Worm (Caenorhabditis elegans) whole organism, L4 larva: Measurements from ENCODE around the gene clec-142.

Source experiments
- D1046.2 ChIP-seq: fragments of 200-800 bp; sonication (Bioruptor generic); IDR thresholded peaks from 2 replicates; pipeline ENCODE4 v1.3.6; 2022; ENCODE audit warnings: missing genetic modification characterization, missing compliant biosample characterization
- F26F4.8 ChIP-seq: fragments of 200-800 bp; sonication (Bioruptor generic); conservative IDR thresholded peaks from 2 replicates; pipeline ENCODE4 v1.3.6; 2022; ENCODE audit warnings: missing genetic modification characterization, missing compliant biosample characterization
- F37D6.2 ChIP-seq: sonication (generic microtip); optimal IDR thresholded peaks from 2 replicates; lab custom pipeline; 2016; ENCODE audit warnings: mild to moderate bottlenecking, missing genetic modification characterization, missing compliant biosample characterization
- F44E2.7 ChIP-seq: fragments of 200-800 bp; sonication (Bioruptor generic); IDR thresholded peaks from 2 replicates; pipeline ENCODE4 v2.1.2; 2022; ENCODE audit warnings: missing genetic modification characterization, missing compliant biosample characterization
- T20F7.1 ChIP-seq: fragments of 200-800 bp; sonication (Bioruptor generic); optimal IDR thresholded peaks from 2 replicates; lab custom pipeline; 2018; ENCODE audit warnings: mild to moderate bottlenecking, missing genetic modification characterization, missing compliant biosample characterization
- Y105C5A.15 ChIP-seq: fragments of 200-800 bp; sonication (Bioruptor generic); IDR thresholded peaks from 2 replicates; pipeline ENCODE4 v1.3.6; 2022; ENCODE audit warnings: missing genetic modification characterization, missing compliant biosample characterization
- Y5F2A.4 ChIP-seq: fragments of 200-800 bp; sonication (Bioruptor generic); optimal IDR thresholded peaks from 2 replicates; lab custom pipeline; 2018; ENCODE audit warnings: mild to moderate bottlenecking, missing genetic modification characterization, missing compliant biosample characterization
- Y75B8A.6 ChIP-seq: fragments of 200-800 bp; sonication (Bioruptor generic); IDR thresholded peaks from 2 replicates; pipeline ENCODE4 v1.3.6; 2022; ENCODE audit warnings: missing genetic modification reagents, missing genetic modification characterization, missing compliant biosample characterization
- aha-1 ChIP-seq: fragments of 150-350 bp; peaks from one replicate; lab custom pipeline; 2014; ENCODE audit warnings: missing biosample characterization, missing genetic modification characterization
- arid-1 ChIP-seq: fragments of 200-800 bp; sonication (Bioruptor generic); conservative IDR thresholded peaks from 2 replicates; pipeline ENCODE4 v1.3.6; 2022; ENCODE audit warnings: missing genetic modification reagents, missing genetic modification characterization, missing compliant biosample characterization
- ceh-20 ChIP-seq: fragments of 200-800 bp; sonication (Bioruptor generic); IDR thresholded peaks from 2 replicates; pipeline ENCODE4 v1.3.6; 2022; ENCODE audit warnings: missing genetic modification reagents, missing genetic modification characterization, missing compliant biosample characterization
- ceh-28 ChIP-seq: fragments of 150-350 bp; optimal IDR thresholded peaks from 2 replicates; lab custom pipeline; 2014; ENCODE audit warnings: missing biosample characterization, missing genetic modification reagents, missing genetic modification characterization
- ceh-44 ChIP-seq: fragments of 200-800 bp; sonication (Bioruptor generic); IDR thresholded peaks from 2 replicates; pipeline ENCODE4 v1.3.6; 2022; ENCODE audit warnings: missing genetic modification reagents, missing genetic modification characterization, missing compliant biosample characterization
- ceh-62 ChIP-seq: sonication (generic microtip); optimal IDR thresholded peaks from 2 replicates; lab custom pipeline; 2017; ENCODE audit warnings: missing biosample characterization, missing genetic modification characterization
- daf-8 ChIP-seq: fragments of 200-800 bp; sonication (Bioruptor generic); IDR thresholded peaks from 2 replicates; pipeline ENCODE4 v1.3.6; 2022; ENCODE audit warnings: missing genetic modification characterization, missing compliant biosample characterization
- dmd-6 ChIP-seq: fragments of 200-800 bp; sonication (Bioruptor generic); IDR thresholded peaks from 2 replicates; pipeline ENCODE4 v1.3.6; 2022; ENCODE audit warnings: missing genetic modification reagents, missing genetic modification characterization, missing compliant biosample characterization
- dmd-9 ChIP-seq: fragments of 200-800 bp; sonication (Bioruptor generic); IDR thresholded peaks from 2 replicates; pipeline ENCODE4 v1.3.6; 2022; ENCODE audit warnings: missing genetic modification reagents, missing genetic modification characterization, missing compliant biosample characterization
- dve-1 ChIP-seq: sonication (generic microtip); optimal IDR thresholded peaks from 2 replicates; lab custom pipeline; 2017; ENCODE audit warnings: antibody characterized with exemption, mild to moderate bottlenecking, missing genetic modification characterization, missing compliant biosample characterization; ENCODE audit not compliant: insufficient read depth
- egl-43 ChIP-seq: fragments of 200-800 bp; sonication (Bioruptor generic); IDR thresholded peaks from 2 replicates; pipeline ENCODE4 v1.3.6; 2022; ENCODE audit warnings: missing genetic modification reagents, missing genetic modification characterization, missing compliant biosample characterization
- gei-8 ChIP-seq: fragments of 200-800 bp; sonication (Bioruptor generic); optimal IDR thresholded peaks from 2 replicates; lab custom pipeline; 2018; ENCODE audit warnings: mild to moderate bottlenecking, missing genetic modification characterization, missing compliant biosample characterization
- hif-1 ChIP-seq, 2 experiments: sonication (generic microtip); optimal IDR thresholded peaks; 2 replicates each; lab custom pipeline; 2016 to 2017; ENCODE audit warnings: missing compliant biosample characterization in 2 of 2, missing genetic modification characterization in 2 of 2, missing genetic modification reagents in 2 of 2, missing genotype in 2 of 2, mild to moderate bottlenecking in 1 of 2
- hlh-11 ChIP-seq: fragments of 200-800 bp; sonication (Bioruptor generic); optimal IDR thresholded peaks from 2 replicates; lab custom pipeline; 2018; ENCODE audit warnings: mild to moderate bottlenecking, missing genetic modification characterization, missing compliant biosample characterization
- hlh-30 ChIP-seq: sonication (generic microtip); optimal IDR thresholded peaks from 2 replicates; lab custom pipeline; 2017; ENCODE audit warnings: antibody characterized with exemption, mild to moderate bottlenecking, missing genetic modification characterization, missing compliant biosample characterization; ENCODE audit not compliant: insufficient read depth
- jun-1 ChIP-seq: fragments of 150-350 bp; optimal IDR thresholded peaks from 2 replicates; lab custom pipeline; 2014; ENCODE audit warnings: missing biosample characterization, missing genetic modification reagents, missing genetic modification characterization
- lim-7 ChIP-seq: fragments of 200-800 bp; sonication (Bioruptor generic); IDR thresholded peaks from 2 replicates; pipeline ENCODE4 v1.3.6; 2022; ENCODE audit warnings: missing genetic modification characterization, missing compliant biosample characterization
- lin-1 ChIP-seq: fragments of 200-800 bp; sonication (Bioruptor generic); IDR thresholded peaks from 2 replicates; pipeline ENCODE4 v1.3.6; 2022; ENCODE audit warnings: missing genetic modification reagents, missing genetic modification characterization, missing compliant biosample characterization
- lin-39 ChIP-seq: fragments of 150-350 bp; optimal IDR thresholded peaks from 2 replicates; lab custom pipeline; 2014; ENCODE audit warnings: missing biosample characterization, missing genetic modification reagents, missing genetic modification characterization
- lir-3 ChIP-seq: sonication (generic microtip); optimal IDR thresholded peaks from 2 replicates; lab custom pipeline; 2016; ENCODE audit warnings: mild to moderate bottlenecking, missing genetic modification characterization, missing compliant biosample characterization
- lsy-2 ChIP-seq, 2 experiments: fragments of 150-350 bp in 1 of 2; sonication (generic microtip) in 1 of 2; optimal IDR thresholded peaks; 2 replicates each; lab custom pipeline; 2014 to 2017; ENCODE audit warnings: missing biosample characterization in 2 of 2, missing genetic modification characterization in 2 of 2
- madf-9 ChIP-seq: fragments of 200-800 bp; sonication (Bioruptor generic); conservative IDR thresholded peaks from 2 replicates; pipeline ENCODE4 v1.3.6; 2022; ENCODE audit warnings: missing genetic modification reagents, missing genetic modification characterization, missing compliant biosample characterization
- mdl-1 ChIP-seq, 2 experiments: fragments of 150-350 bp in 1 of 2; sonication (generic microtip) in 1 of 2; optimal IDR thresholded peaks; 2 replicates each; lab custom pipeline; 2014 to 2017; ENCODE audit warnings: missing biosample characterization in 2 of 2, missing genetic modification characterization in 2 of 2
- mdt-29 ChIP-seq: fragments of 200-800 bp; sonication (Bioruptor generic); IDR thresholded peaks from 2 replicates; pipeline ENCODE4 v1.3.6; 2022; ENCODE audit warnings: missing genetic modification reagents, missing genetic modification characterization, missing compliant biosample characterization
- mep-1 ChIP-seq: fragments of 150-350 bp; sonication (generic microtip); optimal IDR thresholded peaks from 3 replicates; lab custom pipeline; 2014; ENCODE audit warnings: missing biosample characterization, missing genetic modification characterization
- mxl-3 ChIP-seq: fragments of 200-800 bp; sonication (Bioruptor generic); optimal IDR thresholded peaks from 2 replicates; lab custom pipeline; 2018; ENCODE audit warnings: mild to moderate bottlenecking, missing genetic modification characterization, missing compliant biosample characterization
- nhr-10 ChIP-seq: fragments of 150-350 bp; optimal IDR thresholded peaks from 2 replicates; lab custom pipeline; 2014; ENCODE audit warnings: missing biosample characterization, missing genetic modification characterization
- nhr-111 ChIP-seq: fragments of 200-800 bp; sonication (Bioruptor generic); optimal IDR thresholded peaks from 2 replicates; lab custom pipeline; 2018; ENCODE audit warnings: mild to moderate bottlenecking, missing genetic modification characterization, missing compliant biosample characterization
- nhr-237 ChIP-seq: sonication (generic microtip); optimal IDR thresholded peaks from 2 replicates; lab custom pipeline; 2017; ENCODE audit warnings: missing biosample characterization, missing genetic modification characterization
- nhr-25 ChIP-seq: sonication (generic microtip); optimal IDR thresholded peaks from 2 replicates; lab custom pipeline; 2017; ENCODE audit warnings: missing genetic modification characterization, mild to moderate bottlenecking, missing compliant biosample characterization, antibody characterized with exemption, moderate library complexity, borderline replicate concordance; ENCODE audit not compliant: insufficient read depth
- nhr-28 ChIP-seq: fragments of 150-350 bp; optimal IDR thresholded peaks from 2 replicates; lab custom pipeline; 2014; ENCODE audit warnings: missing biosample characterization, missing genetic modification characterization
- nhr-42 ChIP-seq: fragments of 200-800 bp; sonication (Bioruptor generic); IDR thresholded peaks from 2 replicates; pipeline ENCODE4 v1.3.6; 2022; ENCODE audit warnings: missing genetic modification characterization, missing compliant biosample characterization
- nhr-48 ChIP-seq: sonication (generic microtip); optimal IDR thresholded peaks from 2 replicates; lab custom pipeline; 2016; ENCODE audit warnings: mild to moderate bottlenecking, missing genetic modification characterization, missing compliant biosample characterization
- set-16 ChIP-seq: fragments of 200-800 bp; sonication (Bioruptor generic); IDR thresholded peaks from 2 replicates; pipeline ENCODE4 v1.3.6; 2022; ENCODE audit warnings: missing genetic modification reagents, missing genetic modification characterization, missing compliant biosample characterization
- spr-1 ChIP-seq: sonication (generic microtip); optimal IDR thresholded peaks from 2 replicates; lab custom pipeline; 2016; ENCODE audit warnings: mild to moderate bottlenecking, missing genetic modification characterization, missing compliant biosample characterization
- unc-130 ChIP-seq: sonication (generic microtip); optimal IDR thresholded peaks from 2 replicates; lab custom pipeline; 2016; ENCODE audit warnings: missing genetic modification reagents, missing genetic modification characterization, missing compliant biosample characterization
- unc-62 ChIP-seq, 3 experiments: fragments of 150-350 bp in 1 of 3; sonication (generic microtip); optimal IDR thresholded peaks in 2 of 3; peaks in 1 of 3; 1 replicate in 1 of 3; 2 replicates in 2 of 3; lab custom pipeline; 2014 to 2017; ENCODE audit warnings: missing biosample characterization in 3 of 3, missing genetic modification characterization in 3 of 3, missing genetic modification reagents in 3 of 3, missing genotype in 1 of 3
- zag-1 ChIP-seq: fragments of 150-350 bp; optimal IDR thresholded peaks from 2 replicates; lab custom pipeline; 2014; ENCODE audit warnings: missing biosample characterization, missing genetic modification characterization
- zfp-3 ChIP-seq: fragments of 200-800 bp; sonication (Bioruptor generic); conservative IDR thresholded peaks from 2 replicates; pipeline ENCODE4 v1.3.6; 2022; ENCODE audit warnings: missing genetic modification reagents, missing genetic modification characterization, missing compliant biosample characterization
- ztf-11 ChIP-seq: fragments of 150-350 bp; optimal IDR thresholded peaks from 2 replicates; lab custom pipeline; 2014; ENCODE audit warnings: missing biosample characterization, missing genetic modification characterization

clec-142 gene

ce11 chrII:8259674-8260073, 18.8 kb upstream of the clec-142 start (continued):
- TF ChIP-seq unc-130 (GFP tag; lab: Kevin White, UChicago) (no peak), hif-1 (tag; optimal IDR thresholded peaks at IDR 0.05; lab: Kevin White, UChicago) (no peak), mdl-1 (tag; optimal IDR thresholded peaks at IDR 0.05; lab: Kevin White, UChicago) (no peak), F44E2.7 (GFP tag; lab: Robert Waterston, UW) (no peak), spr-1 (tag; lab: Kevin White, UChicago) (no peak), lin-39 (no peak), set-16 (no peak), F37D6.2 (no peak), nhr-28 (tag; lab: Kevin White, UChicago) (peak; percentile 12)

DNA sequence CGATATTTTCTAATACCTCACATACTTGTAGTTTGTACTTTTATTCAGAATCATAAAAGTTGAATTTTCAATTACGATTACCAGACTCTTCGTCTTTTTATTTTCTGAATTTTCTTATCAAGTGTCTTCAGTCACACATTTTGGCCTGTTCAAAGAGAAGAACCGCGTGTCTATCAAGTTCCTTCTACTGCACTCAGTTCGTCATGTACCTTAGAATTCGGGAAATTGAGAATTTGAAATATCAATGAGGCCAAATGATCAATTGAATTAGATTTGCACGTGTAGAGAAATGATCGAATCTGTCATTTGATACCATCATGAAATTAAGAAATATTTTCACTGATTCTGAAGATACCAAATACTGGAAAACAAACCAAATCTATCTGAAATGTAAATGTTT, 14.9 kb upstream of the clec-142 start:
- TF ChIP-seq dmd-9, result no peak
- peak; percentile 75 for TF ChIP-seq mxl-3 (GFP tag; lab: Kevin White, UChicago)
- TF ChIP-seq T20F7.1 (GFP tag; lab: Kevin White, UChicago), result no peak
- no peak for TF ChIP-seq F26F4.8 (GFP tag; lab: Robert Waterston, UW)
- TF ChIP-seq mdt-29 (GFP tag; lab: Robert Waterston, UW), result no peak
- no peak for TF ChIP-seq egl-43 (GFP tag; lab: Robert Waterston, UW)
- TF ChIP-seq lim-7 (GFP tag; lab: Robert Waterston, UW), result no peak
- no peak for TF ChIP-seq unc-130 (GFP tag; lab: Kevin White, UChicago)
- TF ChIP-seq lsy-2 (tag; optimal IDR thresholded peaks at IDR 0.05; lab: Kevin White, UChicago), result peak in 1 of 2 experiments; percentile 8
- no peak for TF ChIP-seq daf-8 (GFP tag; lab: Robert Waterston, UW)
- TF ChIP-seq zfp-3, result no peak
- TF ChIP-seq spr-1 (tag; lab: Kevin White, UChicago), result no peak
- peak in 1 of 2 experiments; percentile 34 for TF ChIP-seq mdl-1 (tag; optimal IDR thresholded peaks at IDR 0.05; lab: Kevin White, UChicago)
- no peak for TF ChIP-seq Y105C5A.15 (GFP tag; lab: Robert Waterston, UW)
- no peak for TF ChIP-seq lin-1 (GFP tag; lab: Robert Waterston, UW)
- TF ChIP-seq ceh-20 (GFP tag; lab: Robert Waterston, UW), result no peak
- no peak for TF ChIP-seq ztf-11 (tag; lab: Kevin White, UChicago)
- no peak for TF ChIP-seq nhr-10
- TF ChIP-seq unc-62 (GFP tag; optimal IDR thresholded peaks at IDR 0.05 in 1 of 2; lab: Kevin White, UChicago), result peak in 1 of 2 experiments; percentile 67
- no peak for TF ChIP-seq unc-62 (tag; optimal IDR thresholded peaks at IDR 0.05; lab: Kevin White, UChicago)
- TF ChIP-seq nhr-25, result peak; percentile 20
- no peak for TF ChIP-seq hif-1 (tag; optimal IDR thresholded peaks at IDR 0.05; lab: Kevin White, UChicago)
- no peak for TF ChIP-seq gei-8 (GFP tag; lab: Kevin White, UChicago)
- peak; percentile 7 for TF ChIP-seq hlh-11
- peak; percentile 21 for TF ChIP-seq dve-1 (tag; lab: Kevin White, UChicago)
- TF ChIP-seq dmd-6 (GFP tag; lab: Robert Waterston, UW), result peak; percentile 71
- TF ChIP-seq nhr-48, result peak; percentile 85
- no peak for TF ChIP-seq mep-1 (tag; lab: Kevin White, UChicago)
- TF ChIP-seq D1046.2 (GFP tag; lab: Robert Waterston, UW), result no peak
- TF ChIP-seq lin-39, result no peak
- no peak for TF ChIP-seq arid-1
- no peak for TF ChIP-seq nhr-42 (GFP tag; lab: Robert Waterston, UW)
- TF ChIP-seq hlh-30 (tag; lab: Kevin White, UChicago), result peak; percentile 69
- TF ChIP-seq ceh-44 (GFP tag; lab: Robert Waterston, UW), result no peak
- no peak for TF ChIP-seq nhr-237 (tag; lab: Kevin White, UChicago)
- no peak for TF ChIP-seq aha-1 (tag; lab: Kevin White, UChicago)
- no peak for TF ChIP-seq ceh-62 (tag; lab: Kevin White, UChicago)
- TF ChIP-seq madf-9 (GFP tag; lab: Robert Waterston, UW), result no peak
- no peak for TF ChIP-seq lir-3 (tag; lab: Kevin White, UChicago)
- TF ChIP-seq ceh-28 (tag; lab: Kevin White, UChicago), result no peak
- TF ChIP-seq jun-1 (tag; lab: Kevin White, UChicago), result no peak
- no peak for TF ChIP-seq Y75B8A.6 (GFP tag; lab: Robert Waterston, UW)
- TF ChIP-seq nhr-111 (GFP tag; lab: Kevin White, UChicago), result no peak
- TF ChIP-seq F37D6.2, result no peak
- TF ChIP-seq Y5F2A.4, result no peak
- peak; percentile 65 for TF ChIP-seq nhr-28 (tag; lab: Kevin White, UChicago)
- no peak for TF ChIP-seq zag-1 (tag; lab: Kevin White, UChicago)
